Fruit fly (Drosophila melanogaster) whole organism: Measurements from ENCODE around the gene bru2.

Experiments used
- CG8478 ChIP-seq: fragments of >200 bp; optimal IDR thresholded peaks from 2 replicates; lab custom pipeline; 2018; ENCODE audit warnings: inconsistent platforms
- Dll ChIP-seq: fragments of >200 bp; optimal IDR thresholded peaks from 2 replicates; lab custom pipeline; 2017
- EcR ChIP-seq, 2 experiments: fragments of >200 bp; optimal IDR thresholded peaks; 2 replicates each; lab custom pipeline; 2017; ENCODE audit warnings: missing biosample characterization in 2 of 2, missing genetic modification characterization in 2 of 2, missing genetic modification reagents in 2 of 2
- pan ChIP-seq: fragments of >200 bp; optimal IDR thresholded peaks from 2 replicates; lab custom pipeline; 2017
- psq ChIP-seq: fragments of >200 bp; optimal IDR thresholded peaks from 2 replicates; lab custom pipeline; 2017
- usp ChIP-seq: fragments of >200 bp; optimal IDR thresholded peaks from 2 replicates; lab custom pipeline; 2017; ENCODE audit warnings: missing biosample characterization, missing genetic modification characterization, mixed read lengths

bru2 gene

dm6 chr2L:12435428-12435827, 91.4 kb downstream of the bru2 start:
- TF ChIP-seq psq (lab: Kevin White, UChicago): no peak
- no peak for TF ChIP-seq EcR (GFP tag; optimal IDR thresholded peaks at IDR 0.05; lab: Kevin White, UChicago)
- TF ChIP-seq usp (GFP tag; lab: Kevin White, UChicago): no peak
- no peak for TF ChIP-seq pan (lab: Kevin White, UChicago)
- TF ChIP-seq CG8478 (lab: Kevin White, UChicago): no peak
- no peak for TF ChIP-seq Dll (lab: Kevin White, UChicago)

DNA sequence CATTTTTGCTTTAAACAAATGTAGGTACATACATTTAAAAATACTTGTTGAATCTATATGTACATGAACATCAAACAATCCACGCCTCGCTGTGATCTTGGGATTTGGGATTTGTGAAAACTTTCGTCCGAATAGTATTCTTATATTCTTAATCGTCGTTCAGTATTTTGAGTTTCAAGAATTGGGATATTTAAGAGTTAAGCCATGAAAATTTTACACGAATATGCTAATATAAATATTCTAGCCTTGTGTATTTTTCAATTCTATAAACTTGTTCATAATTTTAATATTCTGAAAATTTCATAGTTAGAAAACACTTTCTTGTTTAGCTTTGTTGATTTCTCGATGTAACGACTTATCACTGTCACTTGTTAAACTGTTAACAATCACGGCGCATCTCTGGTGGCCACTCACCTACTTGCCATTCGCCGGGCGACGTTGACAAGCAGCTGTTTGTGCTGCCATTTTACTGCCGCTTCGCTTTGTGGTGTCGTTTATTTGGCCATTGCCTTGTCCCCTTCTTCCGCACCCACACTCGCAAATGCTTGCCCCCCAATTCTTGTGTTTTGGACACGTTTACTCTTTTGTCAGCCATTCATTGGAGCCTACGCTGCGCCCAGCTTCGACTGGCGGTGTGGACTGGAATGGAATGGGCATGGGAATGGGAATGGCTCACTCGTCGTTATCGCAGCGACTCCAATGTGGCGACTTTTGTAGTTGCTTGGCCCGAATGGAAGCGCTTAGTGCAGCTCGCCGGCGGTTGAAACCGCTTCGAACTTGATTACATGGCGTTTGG, 92.2 kb downstream of the bru2 start:
- TF ChIP-seq Dll (lab: Kevin White, UChicago): no peak
- no peak for TF ChIP-seq pan (lab: Kevin White, UChicago)
- TF ChIP-seq EcR (GFP tag; optimal IDR thresholded peaks at IDR 0.05; lab: Kevin White, UChicago): no peak
- TF ChIP-seq usp (GFP tag; lab: Kevin White, UChicago): no peak
- TF ChIP-seq psq (lab: Kevin White, UChicago): no peak
- no peak for TF ChIP-seq CG8478 (lab: Kevin White, UChicago)

DNA sequence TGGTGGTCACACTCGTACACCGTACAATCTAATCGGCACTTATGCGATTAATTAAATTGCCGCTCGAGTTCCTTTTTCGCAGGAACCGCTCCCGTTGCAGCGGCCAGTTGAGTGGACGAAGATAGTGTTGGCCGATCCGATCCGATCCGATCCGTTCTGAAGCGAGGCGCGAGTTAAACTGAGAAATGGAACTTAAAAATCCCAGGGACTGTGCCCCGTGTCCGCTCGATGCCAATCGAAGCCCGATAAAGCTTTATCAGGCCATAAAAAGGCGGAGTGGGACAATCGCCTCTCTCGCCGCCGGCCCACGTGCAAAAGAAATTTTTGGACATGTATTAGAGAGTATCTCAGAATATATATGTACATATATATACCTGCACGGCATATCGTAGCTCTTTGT, 101.7 kb downstream of the bru2 start, which contains the start of gene Oatp33Ea:
Oatp33Ea (minus strand) TSS at position 182 of the 400 bp plus-strand sequence.
- TF ChIP-seq psq (lab: Kevin White, UChicago): no peak
- no peak for TF ChIP-seq Dll (lab: Kevin White, UChicago)
- no peak for TF ChIP-seq pan (lab: Kevin White, UChicago)
- no peak for TF ChIP-seq usp (GFP tag; lab: Kevin White, UChicago)
- no peak for TF ChIP-seq CG8478 (lab: Kevin White, UChicago)
- TF ChIP-seq EcR (GFP tag; optimal IDR thresholded peaks at IDR 0.05; lab: Kevin White, UChicago): no peak
